Worm (Caenorhabditis elegans): ENCODE results near the gene ptr-1.

The ptr-1 gene

ce11 chrV:9218655-9219389 is 37.3 kb upstream of the ptr-1 start (continued):
- TF ChIP-seq hlh-13 (GFP tag; optimal IDR thresholded peaks at IDR 0.05) (no peak), K02D7.2 (tag; optimal IDR thresholded peaks at IDR 0.05) (no peak), madf-2 (tag; optimal IDR thresholded peaks at IDR 0.05) (no peak), nhr-11 (tag; optimal IDR thresholded peaks at IDR 0.05) (no peak), ceh-24 (tag; optimal IDR thresholded peaks at IDR 0.05) (no peak), K09A11.1 (tag; optimal IDR thresholded peaks at IDR 0.05; ENCODE audit: insufficient read depth) (no peak), unc-42 (tag; optimal IDR thresholded peaks at IDR 0.05) (no peak), T23F11.4 (GFP tag; optimal IDR thresholded peaks at IDR 0.05) (no peak), ceh-2 (tag; optimal IDR thresholded peaks at IDR 0.05) (no peak), ttx-3 (tag; optimal IDR thresholded peaks at IDR 0.05) (no peak), zip-5 (tag; optimal IDR thresholded peaks at IDR 0.05) (no peak), ceh-9 (tag; optimal IDR thresholded peaks at IDR 0.05) (no peak), ets-4 (tag; optimal IDR thresholded peaks at IDR 0.05) (no peak), ref-2 (tag; optimal IDR thresholded peaks at IDR 0.05) (no peak), gmeb-2 (tag; optimal IDR thresholded peaks at IDR 0.05) (no peak), lim-6 (tag; optimal IDR thresholded peaks at IDR 0.05) (no peak), unc-55 (GFP tag; optimal IDR thresholded peaks at IDR 0.05) (peak; percentile 88), fkh-6 (tag; optimal IDR thresholded peaks at IDR 0.05) (no peak), C38D4.7 (GFP tag; optimal IDR thresholded peaks at IDR 0.05) (no peak), ceh-18 (tag; optimal IDR thresholded peaks at IDR 0.05) (peak; percentile 19), dve-1 (tag; optimal IDR thresholded peaks at IDR 0.05) (no peak), C08G9.2 (tag; optimal IDR thresholded peaks at IDR 0.05) (no peak), F13H6.1 (tag; optimal IDR thresholded peaks at IDR 0.05) (no peak), pax-1 (tag; optimal IDR thresholded peaks at IDR 0.05) (no peak), pha-4 (tag; optimal IDR thresholded peaks at IDR 0.05) (no peak), pha-2 (tag; optimal IDR thresholded peaks at IDR 0.05) (no peak), tbx-7 (tag; optimal IDR thresholded peaks at IDR 0.05) (no peak), elt-2 (tag; optimal IDR thresholded peaks at IDR 0.05) (peak; percentile 57), sox-2 (GFP tag; IDR thresholded peaks at IDR 0.05) (no peak)

- TF ChIP-seq unc-55 (GFP tag; optimal IDR thresholded peaks at IDR 0.05) = peak; percentile 39
- no peak for TF ChIP-seq ceh-48 (tag; optimal IDR thresholded peaks at IDR 0.05)
Measured at ce11 chrV:9218214-9218613, 36.7 kb upstream of the ptr-1 start.

- no peak for TF ChIP-seq ceh-30 (tag; optimal IDR thresholded peaks at IDR 0.05)
- no peak for TF ChIP-seq unc-42 (tag; optimal IDR thresholded peaks at IDR 0.05)
- TF ChIP-seq sdc-2 (tag; optimal IDR thresholded peaks at IDR 0.05) = no peak
- TF ChIP-seq elt-4 (tag; optimal IDR thresholded peaks at IDR 0.05) = no peak
- TF ChIP-seq pag-3 (tag; optimal IDR thresholded peaks at IDR 0.05; ENCODE audit: borderline replicate concordance) = no peak
- no peak for TF ChIP-seq K09A11.1 (tag; optimal IDR thresholded peaks at IDR 0.05; ENCODE audit: insufficient read depth)
- no peak for TF ChIP-seq ceh-45 (GFP tag; IDR thresholded peaks at IDR 0.05)
Measured at ce11 chrV:9217158-9217557, 35.6 kb upstream of the ptr-1 start, which contains the start of gene pacs-1. TSS of gene pacs-1 (minus strand) at chrV:9217258.

ce11 chrV:9213554-9213953 is 32.0 kb upstream of the ptr-1 start, which contains the start of gene mdt-27:
TSS of gene mdt-27 (minus strand) at chrV:9213654.
- no peak for TF ChIP-seq fkh-10 (GFP tag; optimal IDR thresholded peaks at IDR 0.05)
